Worm (Caenorhabditis elegans): ENCODE measurements around the gene prmt-5.

DNA sequence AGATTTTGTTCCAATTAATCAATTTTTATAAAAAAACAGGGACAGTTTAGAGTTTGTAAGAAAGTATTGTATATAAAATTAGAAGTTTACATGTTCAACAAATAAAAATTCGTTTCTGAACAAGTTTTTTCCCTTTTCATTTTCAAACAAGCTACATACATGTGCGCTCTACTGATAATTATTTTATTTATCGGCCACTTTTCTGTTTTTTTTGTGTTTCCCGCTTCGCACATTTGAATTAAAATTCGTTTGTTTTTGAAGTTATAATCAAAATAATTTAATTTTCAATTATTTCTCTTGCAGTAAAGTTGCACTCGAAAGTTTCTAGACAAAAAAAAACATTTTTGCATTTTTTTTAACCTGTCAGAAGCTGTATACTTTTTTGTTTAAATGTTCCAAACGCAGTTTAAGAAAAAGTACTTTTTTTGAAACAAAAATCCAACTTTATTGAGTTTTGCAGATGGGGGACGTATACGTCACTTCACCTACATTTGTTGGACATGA lies 39.6 kb upstream of the prmt-5 start, which contains the start of gene hira-1:
- TF ChIP-seq flt-1 (GFP tag; IDR thresholded peaks at IDR 0.05), result no peak
- TF ChIP-seq klf-2 (GFP tag; conservative IDR thresholded peaks at IDR 0.05), result no peak
- no peak for TF ChIP-seq ztf-23 (GFP tag; IDR thresholded peaks at IDR 0.05)
- TF ChIP-seq med-1 (GFP tag; optimal IDR thresholded peaks at IDR 0.05; ENCODE audit: insufficient read depth), result no peak
- no peak for TF ChIP-seq tab-1 (GFP tag; IDR thresholded peaks at IDR 0.05)
- TF ChIP-seq T22C8.4 (GFP tag; IDR thresholded peaks at IDR 0.05), result no peak
- no peak for TF ChIP-seq cog-1 (tag; optimal IDR thresholded peaks at IDR 0.05)
- TF ChIP-seq ref-1 (GFP tag; conservative IDR thresholded peaks at IDR 0.05), result no peak

All from whole organism, midembryonic.